In the genomic region with DNA sequence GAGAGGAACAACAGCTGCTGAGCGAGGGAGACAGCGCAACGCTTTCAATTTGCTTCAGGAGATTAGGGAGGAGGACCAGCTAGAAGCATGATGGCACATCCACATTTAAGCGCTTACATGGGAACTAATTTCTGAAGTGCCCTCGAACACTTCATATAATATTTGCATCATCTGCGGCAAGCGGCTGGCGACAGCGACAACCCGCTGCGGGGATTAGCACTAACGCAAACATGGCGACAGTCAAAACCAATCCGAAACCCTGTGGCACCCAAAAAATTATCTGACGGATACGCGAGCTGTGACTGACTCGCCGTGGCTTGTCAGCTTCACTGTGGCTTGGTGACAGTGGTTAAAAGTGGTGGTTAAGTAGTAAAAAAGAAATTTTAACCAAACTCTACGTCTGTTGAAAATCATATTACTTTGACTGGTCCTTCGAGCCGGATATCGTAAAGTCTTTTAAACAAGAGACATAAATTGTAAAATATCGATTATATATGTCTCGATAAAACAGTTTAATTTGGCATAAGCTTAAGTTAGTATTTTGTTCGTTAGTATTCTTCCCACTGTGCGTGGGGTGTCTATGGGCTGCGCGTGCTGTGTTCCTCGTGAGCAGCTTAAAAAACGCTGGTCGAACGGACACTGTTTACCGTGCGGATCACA, we compare ENCODE assay signal across 3 fruit fly cellular contexts.
TF ChIP-seq lines count a peak whose summit lies in the region.

No protein-coding gene starts in this region.

- no peak for TF ChIP-seq CTCF in whole organism, embryonic (GFP tag; optimal IDR thresholded peaks at IDR 0.05; lab: Kevin White, UChicago)

TF ChIP-seq in whole organism, embryonic, 481 proteins besides CTCF, POLR2A, EP300 and RAD21 (continues in another document):
- TF ChIP-seq sens (GFP tag; lab: Kevin White, UChicago) (peak; percentile 88), CG10267 (tag; optimal IDR thresholded peaks at IDR 0.05; lab: Kevin White, UChicago) (peak; percentile 25), CG3847 (GFP tag; IDR thresholded peaks at IDR 0.05; lab: Robert Waterston, UW) (no peak), klu (GFP tag; IDR thresholded peaks at IDR 0.05; lab: Robert Waterston, UW) (no peak), oc (tag; optimal IDR thresholded peaks at IDR 0.05; lab: Kevin White, UChicago) (peak; percentile 88), Sry-δ (GFP tag; optimal IDR thresholded peaks at IDR 0.05; lab: Kevin White, UChicago) (no peak), CG2712 (tag; optimal IDR thresholded peaks at IDR 0.05; lab: Kevin White, UChicago) (peak; percentile 28), pzg (GFP tag; optimal IDR thresholded peaks at IDR 0.05; lab: Kevin White, UChicago) (no peak), hkb (optimal IDR thresholded peaks at IDR 0.05; lab: Kevin White, UChicago) (no peak), hkb (GFP tag; IDR thresholded peaks at IDR 0.05; lab: Robert Waterston, UW) (no peak), knrl (GFP tag; IDR thresholded peaks at IDR 0.05; lab: Robert Waterston, UW; ENCODE audit: partially characterized antibody) (no peak), hth (optimal IDR thresholded peaks at IDR 0.05; lab: Kevin White, UChicago) (no peak), CG7556 (GFP tag; optimal IDR thresholded peaks at IDR 0.05; lab: Kevin White, UChicago) (peak; percentile 40), fd96Cb (tag; optimal IDR thresholded peaks at IDR 0.05; lab: Kevin White, UChicago) (no peak), phol (tag; optimal IDR thresholded peaks at IDR 0.05; lab: Kevin White, UChicago) (peak; percentile 12), Doc2 (GFP tag; IDR thresholded peaks at IDR 0.05; lab: Robert Waterston, UW) (no peak), peb (GFP tag; IDR thresholded peaks at IDR 0.05; lab: Robert Waterston, UW) (no peak), abd-A (tag; optimal IDR thresholded peaks at IDR 0.05; lab: Kevin White, UChicago) (no peak), wek (GFP tag; optimal IDR thresholded peaks at IDR 0.05; lab: Kevin White, UChicago) (no peak), tgo (GFP tag; IDR thresholded peaks at IDR 0.05; lab: Robert Waterston, UW) (0 out of 3 replicates have a peak, but pooled peaks have one; percentile 21), jumu (GFP tag; optimal IDR thresholded peaks at IDR 0.05; lab: Kevin White, UChicago) (peak; percentile 9), inv (GFP tag; IDR thresholded peaks at IDR 0.05; lab: Robert Waterston, UW; ENCODE audit: partially characterized antibody) (no peak), Fer2 (tag; optimal IDR thresholded peaks at IDR 0.05; lab: Kevin White, UChicago) (no peak), CG10979 (tag; optimal IDR thresholded peaks at IDR 0.05; lab: Kevin White, UChicago) (peak; percentile 54), Ets97D (GFP tag; optimal IDR thresholded peaks at IDR 0.05; lab: Kevin White, UChicago) (no peak), CG2120 (GFP tag; optimal IDR thresholded peaks at IDR 0.05; lab: Kevin White, UChicago) (no peak), br (optimal IDR thresholded peaks at IDR 0.05; lab: Kevin White, UChicago) (no peak), gro (GFP tag; optimal IDR thresholded peaks at IDR 0.05; lab: Kevin White, UChicago) (no peak), bbx (GFP tag; IDR thresholded peaks at IDR 0.05; lab: Robert Waterston, UW; ENCODE audit: partially characterized antibody) (no peak)

TF ChIP-seq in whole organism, prepupa, 60 proteins besides CTCF, POLR2A, EP300 and RAD21:
- TF ChIP-seq CG10631 (GFP tag; optimal IDR thresholded peaks at IDR 0.05; lab: Kevin White, UChicago) (no peak), CG1621 (tag; optimal IDR thresholded peaks at IDR 0.05; lab: Kevin White, UChicago) (no peak), svp (GFP tag; lab: Kevin White, UChicago) (peak; percentile 49), CG10669 (GFP tag; optimal IDR thresholded peaks at IDR 0.05; lab: Kevin White, UChicago) (peak; percentile 8), CG8632 (GFP tag; optimal IDR thresholded peaks at IDR 0.05; lab: Kevin White, UChicago) (no peak)
TF ChIP-seq in whole organism, prepupa: peak in this region for 2.

TF ChIP-seq in whole organism, pupa, 21 proteins besides CTCF, POLR2A, EP300 and RAD21:
- TF ChIP-seq CG32121 (GFP tag; IDR thresholded peaks at IDR 0.05; lab: Robert Waterston, UW) (no peak), CG13204 (GFP tag; optimal IDR thresholded peaks at IDR 0.05; lab: Kevin White, UChicago) (no peak), fd96Ca (GFP tag; IDR thresholded peaks at IDR 0.05; lab: Robert Waterston, UW) (no peak), Ets98B (GFP tag; IDR thresholded peaks at IDR 0.05; lab: Robert Waterston, UW) (no peak), CG9948 (tag; optimal IDR thresholded peaks at IDR 0.05; lab: Kevin White, UChicago) (no peak), CG34367 (tag; optimal IDR thresholded peaks at IDR 0.05; lab: Kevin White, UChicago) (no peak), Snoo (tag; optimal IDR thresholded peaks at IDR 0.05; lab: Kevin White, UChicago) (no peak), rn (GFP tag; IDR thresholded peaks at IDR 0.05; lab: Robert Waterston, UW) (no peak), Pif1A (GFP tag; optimal IDR thresholded peaks at IDR 0.05; lab: Kevin White, UChicago) (peak; percentile 2), CG8159 (tag; optimal IDR thresholded peaks at IDR 0.05; lab: Kevin White, UChicago) (peak; percentile 12), CG17806 (tag; optimal IDR thresholded peaks at IDR 0.05; lab: Kevin White, UChicago) (no peak), CG14655 (GFP tag; optimal IDR thresholded peaks at IDR 0.05; lab: Kevin White, UChicago) (no peak), CG15710 (tag; optimal IDR thresholded peaks at IDR 0.05; lab: Kevin White, UChicago) (no peak)
